Fruit fly (Drosophila melanogaster) whole organism, pupa: ENCODE results near the gene CG14983.

ENCODE experiments used
- CG12605 ChIP-seq: fragments of 200-800 bp; sonication (Bioruptor generic); IDR thresholded peaks from 2 replicates; pipeline ENCODE4 v1.3.6; 2022; ENCODE audit warnings: missing biosample characterization, missing genetic modification characterization
- CG8301 ChIP-seq: fragments of 200-800 bp; sonication (Bioruptor generic); optimal IDR thresholded peaks from 2 replicates; lab custom pipeline; 2018; ENCODE audit warnings: missing biosample characterization, mild to moderate bottlenecking, missing genetic modification characterization
- EcR ChIP-seq: fragments of 200-800 bp; sonication (Bioruptor generic); optimal IDR thresholded peaks from 3 replicates; lab custom pipeline; 2019; ENCODE audit warnings: missing biosample characterization, missing genetic modification characterization, mild to moderate bottlenecking, moderate library complexity, missing genetic modification reagents
- Ets98B ChIP-seq: fragments of 200-800 bp; sonication (Bioruptor generic); IDR thresholded peaks from 2 replicates; pipeline ENCODE4 v1.3.6; 2022; ENCODE audit warnings: missing biosample characterization, missing genetic modification characterization
- Pif1A ChIP-seq: fragments of 200-800 bp; sonication (Bioruptor generic); optimal IDR thresholded peaks from 3 replicates; lab custom pipeline; 2016; ENCODE audit warnings: missing biosample characterization, missing genetic modification characterization
- Pif1B ChIP-seq: fragments of 200-800 bp; sonication (Bioruptor generic); optimal IDR thresholded peaks from 3 replicates; lab custom pipeline; 2016; ENCODE audit warnings: missing biosample characterization, missing genetic modification characterization

dm6 chr3L:3931778-3932177 is 17.3 kb downstream of the CG14983 start:
- TF ChIP-seq Pif1A (GFP tag; lab: Kevin White, UChicago), result no peak
- TF ChIP-seq EcR (GFP tag; lab: Kevin White, UChicago), result no peak
- TF ChIP-seq Ets98B (GFP tag; lab: Robert Waterston, UW), result no peak
- TF ChIP-seq CG8301 (tag; lab: Kevin White, UChicago), result no peak
- TF ChIP-seq Pif1B (GFP tag; lab: Kevin White, UChicago), result no peak
- no peak for TF ChIP-seq CG12605 (GFP tag; lab: Robert Waterston, UW)
